Fruit fly (Drosophila melanogaster) whole organism, prepupa: ENCODE measurements around the gene XNP.
A peak's percentile ranks its signal among the peaks of the same experiment; 100 is the strongest.

Experiments
- Blimp-1 ChIP-seq: fragments of 200-800 bp; sonication (Bioruptor generic); optimal IDR thresholded peaks from 3 replicates; lab custom pipeline; 2017; ENCODE audit warnings: missing biosample characterization, missing genetic modification characterization, mild to moderate bottlenecking, moderate library complexity, missing genetic modification reagents
- CG10631 ChIP-seq: fragments of 200-800 bp; sonication (Bioruptor generic); optimal IDR thresholded peaks from 2 replicates; lab custom pipeline; 2016; ENCODE audit warnings: missing biosample characterization, missing genetic modification characterization
- CG10669 ChIP-seq: fragments of 200-800 bp; sonication (Bioruptor generic); optimal IDR thresholded peaks from 3 replicates; lab custom pipeline; 2018; ENCODE audit warnings: missing biosample characterization, mild to moderate bottlenecking, missing genetic modification characterization, moderate library complexity
- CG11294 ChIP-seq: fragments of 200-800 bp; sonication (Bioruptor generic); IDR thresholded peaks from 2 replicates; pipeline ENCODE4 v1.3.6; 2022; ENCODE audit warnings: missing biosample characterization, missing genetic modification characterization
- CG11762 ChIP-seq: fragments of 200-800 bp; sonication (Bioruptor generic); optimal IDR thresholded peaks from 3 replicates; lab custom pipeline; 2016; ENCODE audit warnings: missing biosample characterization, missing genetic modification characterization; ENCODE audit not compliant: insufficient read depth
- CG11902 ChIP-seq: fragments of 200-800 bp; sonication (Bioruptor generic); optimal IDR thresholded peaks from 3 replicates; lab custom pipeline; 2016; ENCODE audit warnings: missing biosample characterization, missing genetic modification characterization
- CG15336 ChIP-seq: fragments of 200-800 bp; sonication (Bioruptor generic); IDR thresholded peaks from 2 replicates; pipeline ENCODE4 v1.3.6; 2022; ENCODE audit warnings: missing biosample characterization, missing genetic modification characterization
- CG1621 ChIP-seq: fragments of 200-800 bp; sonication (Bioruptor generic); optimal IDR thresholded peaks from 3 replicates; lab custom pipeline; 2018; ENCODE audit warnings: missing biosample characterization, mild to moderate bottlenecking, missing genetic modification characterization
- CG16779 ChIP-seq: fragments of 200-800 bp; sonication (Bioruptor generic); optimal IDR thresholded peaks from 3 replicates; lab custom pipeline; 2017; ENCODE audit warnings: missing biosample characterization, mild to moderate bottlenecking, missing genetic modification characterization
- CG3032 ChIP-seq: fragments of 200-800 bp; optimal IDR thresholded peaks from 2 replicates; lab custom pipeline; 2019; ENCODE audit warnings: missing biosample characterization, mild to moderate bottlenecking, missing genetic modification characterization, moderate library complexity
- CG31627 ChIP-seq: fragments of 200-800 bp; sonication (Bioruptor generic); optimal IDR thresholded peaks from 3 replicates; lab custom pipeline; 2016; ENCODE audit warnings: missing biosample characterization, missing genetic modification characterization
- CG32006 ChIP-seq: fragments of 200-800 bp; sonication (Bioruptor generic); optimal IDR thresholded peaks from 3 replicates; lab custom pipeline; 2017; ENCODE audit warnings: missing biosample characterization, mild to moderate bottlenecking, missing genetic modification characterization
- CG34406 ChIP-seq: fragments of 200-800 bp; sonication (Bioruptor generic); optimal IDR thresholded peaks from 3 replicates; lab custom pipeline; 2016; ENCODE audit warnings: missing biosample characterization, missing genetic modification characterization
- CG4318 ChIP-seq: fragments of 200-800 bp; sonication (Bioruptor generic); optimal IDR thresholded peaks from 3 replicates; lab custom pipeline; 2017; ENCODE audit warnings: missing biosample characterization, mild to moderate bottlenecking, missing genetic modification characterization
- CG6276 ChIP-seq: fragments of 200-800 bp; sonication (Bioruptor generic); optimal IDR thresholded peaks from 2 replicates; lab custom pipeline; 2017; ENCODE audit warnings: missing biosample characterization, mild to moderate bottlenecking, missing genetic modification characterization
- CG6792 ChIP-seq: fragments of 200-800 bp; sonication (Bioruptor generic); optimal IDR thresholded peaks from 3 replicates; lab custom pipeline; 2016; ENCODE audit warnings: missing biosample characterization, missing genetic modification characterization
- CG6808 ChIP-seq: fragments of 200-800 bp; sonication (Bioruptor generic); optimal IDR thresholded peaks from 3 replicates; lab custom pipeline; 2017; ENCODE audit warnings: missing biosample characterization, missing genetic modification characterization, mild to moderate bottlenecking, moderate library complexity, missing genetic modification reagents
- CG6854 ChIP-seq: fragments of 200-800 bp; sonication (Bioruptor generic); optimal IDR thresholded peaks from 2 replicates; lab custom pipeline; 2017; ENCODE audit warnings: missing biosample characterization, mild to moderate bottlenecking, missing genetic modification characterization
- CG7368 ChIP-seq: fragments of 200-800 bp; sonication (Bioruptor generic); optimal IDR thresholded peaks from 3 replicates; lab custom pipeline; 2016; ENCODE audit warnings: missing biosample characterization, missing genetic modification characterization
- CG8319 ChIP-seq: fragments of 200-800 bp; sonication (Bioruptor generic); optimal IDR thresholded peaks from 3 replicates; lab custom pipeline; 2016; ENCODE audit warnings: missing biosample characterization, missing genetic modification characterization
- CG8632 ChIP-seq: fragments of 200-800 bp; sonication (Bioruptor generic); optimal IDR thresholded peaks from 3 replicates; lab custom pipeline; 2016; ENCODE audit warnings: missing biosample characterization, missing genetic modification characterization
- CG9139 ChIP-seq: fragments of 200-800 bp; sonication (Bioruptor generic); optimal IDR thresholded peaks from 3 replicates; lab custom pipeline; 2017; ENCODE audit warnings: missing biosample characterization, mild to moderate bottlenecking, missing genetic modification characterization
- Eip78C ChIP-seq: fragments of 200-800 bp; sonication (Bioruptor generic); peaks from one replicate; lab custom pipeline; 2016; ENCODE audit warnings: missing biosample characterization, missing genetic modification characterization
- Eip93F ChIP-seq: fragments of 200-800 bp; sonication (Bioruptor generic); optimal IDR thresholded peaks from 2 replicates; lab custom pipeline; 2016; ENCODE audit warnings: missing biosample characterization, mild to moderate bottlenecking, missing genetic modification characterization
- Ets96B ChIP-seq: fragments of 200-800 bp; optimal IDR thresholded peaks from 2 replicates; lab custom pipeline; 2019; ENCODE audit warnings: missing biosample characterization, mild to moderate bottlenecking, missing genetic modification characterization, moderate library complexity
- Gug ChIP-seq: fragments of 200-800 bp; sonication (Bioruptor generic); IDR thresholded peaks from 2 replicates; pipeline ENCODE4 v1.3.6; 2022; ENCODE audit warnings: missing biosample characterization, missing genetic modification characterization
- Hr38 ChIP-seq: sonication (Bioruptor generic); optimal IDR thresholded peaks from 2 replicates; lab custom pipeline; 2016; ENCODE audit warnings: missing biosample characterization, missing genetic modification characterization
- Hr39 ChIP-seq: fragments of 200-800 bp; sonication (Bioruptor generic); optimal IDR thresholded peaks from 2 replicates; lab custom pipeline; 2016; ENCODE audit warnings: missing biosample characterization, missing genetic modification characterization
- Hr4 ChIP-seq: fragments of 200-800 bp; sonication (Bioruptor generic); optimal IDR thresholded peaks from 3 replicates; lab custom pipeline; 2016; ENCODE audit warnings: missing biosample characterization, missing genetic modification characterization
- Lpt ChIP-seq: fragments of 200-800 bp; sonication (Bioruptor generic); optimal IDR thresholded peaks from 3 replicates; lab custom pipeline; 2016; ENCODE audit warnings: missing biosample characterization, missing genetic modification characterization
- Met ChIP-seq: fragments of 200-800 bp; sonication (Bioruptor generic); optimal IDR thresholded peaks from 3 replicates; lab custom pipeline; 2016; ENCODE audit warnings: missing biosample characterization, missing genetic modification characterization
- OdsH ChIP-seq: fragments of 200-800 bp; sonication (Bioruptor generic); optimal IDR thresholded peaks from 3 replicates; lab custom pipeline; 2016; ENCODE audit warnings: missing biosample characterization, missing genetic modification characterization
- Smox ChIP-seq: fragments of 200-800 bp; sonication (Bioruptor generic); optimal IDR thresholded peaks from 3 replicates; lab custom pipeline; 2016; ENCODE audit warnings: missing biosample characterization, missing genetic modification characterization
- Sox102F ChIP-seq: fragments of 200-800 bp; sonication (Bioruptor generic); optimal IDR thresholded peaks from 2 replicates; lab custom pipeline; 2016; ENCODE audit warnings: missing biosample characterization, mild to moderate bottlenecking, missing genetic modification characterization
- achi ChIP-seq: fragments of 200-800 bp; sonication (Bioruptor generic); optimal IDR thresholded peaks from 3 replicates; lab custom pipeline; 2016; ENCODE audit warnings: missing biosample characterization, missing genetic modification characterization
- acj6 ChIP-seq: fragments of 200-800 bp; sonication (Bioruptor generic); optimal IDR thresholded peaks from 3 replicates; lab custom pipeline; 2016; ENCODE audit warnings: missing biosample characterization, missing genetic modification characterization
- dsx ChIP-seq: fragments of 200-800 bp; optimal IDR thresholded peaks from 3 replicates; lab custom pipeline; 2019; ENCODE audit warnings: missing biosample characterization, mild to moderate bottlenecking, missing genetic modification characterization, moderate library complexity; ENCODE audit not compliant: poor library complexity, severe bottlenecking
- eg ChIP-seq: fragments of 200-800 bp; sonication (Bioruptor generic); IDR thresholded peaks from 3 replicates; pipeline ENCODE4 v1.3.6; 2022; ENCODE audit warnings: missing biosample characterization, missing genetic modification characterization
- esn ChIP-seq: fragments of 200-800 bp; sonication (Bioruptor generic); optimal IDR thresholded peaks from 2 replicates; lab custom pipeline; 2016; ENCODE audit warnings: missing biosample characterization, mild to moderate bottlenecking, missing genetic modification characterization, moderate library complexity
- fd59A ChIP-seq: fragments of 200-800 bp; sonication (Bioruptor generic); optimal IDR thresholded peaks from 2 replicates; lab custom pipeline; 2017; ENCODE audit warnings: missing biosample characterization, mild to moderate bottlenecking, missing genetic modification characterization, missing genetic modification reagents
- fkh ChIP-seq: fragments of 200-800 bp; sonication (Bioruptor generic); optimal IDR thresholded peaks from 3 replicates; lab custom pipeline; 2017; ENCODE audit warnings: missing biosample characterization, mild to moderate bottlenecking, missing genetic modification characterization, moderate library complexity
- net ChIP-seq: fragments of 200-800 bp; sonication (Bioruptor generic); optimal IDR thresholded peaks from 3 replicates; lab custom pipeline; 2016; ENCODE audit warnings: missing biosample characterization, missing genetic modification characterization
- pdm3 ChIP-seq: fragments of 200-800 bp; sonication (Bioruptor generic); optimal IDR thresholded peaks from 3 replicates; lab custom pipeline; 2016; ENCODE audit warnings: missing biosample characterization, missing genetic modification characterization
- ss ChIP-seq, 2 experiments: fragments of 200-800 bp; sonication (Bioruptor generic); optimal IDR thresholded peaks; 2 replicates in 1 of 2; 3 replicates in 1 of 2; lab custom pipeline; 2017 to 2018; ENCODE audit warnings: mild to moderate bottlenecking in 2 of 2, missing biosample characterization in 2 of 2, missing genetic modification characterization in 2 of 2, moderate library complexity in 1 of 2
- svp ChIP-seq: fragments of 200-800 bp; sonication (Bioruptor generic); peaks from one replicate; lab custom pipeline; 2016; ENCODE audit warnings: missing biosample characterization, missing genetic modification characterization
- topi ChIP-seq: fragments of 200-800 bp; sonication (Bioruptor generic); optimal IDR thresholded peaks from 3 replicates; lab custom pipeline; 2016; ENCODE audit warnings: missing biosample characterization, missing genetic modification characterization
- vri ChIP-seq: fragments of 200-800 bp; sonication (Bioruptor generic); optimal IDR thresholded peaks from 3 replicates; lab custom pipeline; 2016; ENCODE audit warnings: missing biosample characterization, mild to moderate bottlenecking, missing genetic modification characterization

Gene XNP

DNA sequence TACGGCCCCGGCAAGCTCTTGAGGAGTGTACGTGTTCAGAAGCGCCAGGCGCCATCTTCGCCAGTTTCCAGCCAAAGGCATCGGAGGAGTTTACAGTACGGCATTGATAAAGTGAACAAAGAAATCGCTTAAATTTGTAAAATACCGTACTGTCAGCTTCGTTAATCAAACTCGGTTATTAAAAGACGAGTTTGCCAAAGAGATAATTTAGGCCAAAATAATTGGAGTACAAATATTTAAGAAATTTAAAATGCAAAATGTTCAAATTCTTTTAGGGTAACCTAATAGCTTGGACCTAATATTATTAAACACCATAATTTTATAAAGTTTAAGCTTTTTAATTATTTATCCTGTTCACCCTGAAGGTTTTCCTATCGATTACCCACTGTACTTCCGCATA is 30.8 kb downstream of the XNP start (continued):
- TF ChIP-seq Eip93F (GFP tag; lab: Kevin White, UChicago) (no peak), Eip78C (GFP tag; lab: Kevin White, UChicago) (peak; percentile 74), Ets96B (tag; lab: Kevin White, UChicago) (peak; percentile 34), CG3032 (tag; lab: Kevin White, UChicago) (peak; percentile 37), CG34406 (peak; percentile 14), fd59A (GFP tag; lab: Kevin White, UChicago) (peak; percentile 24), esn (GFP tag; lab: Kevin White, UChicago) (peak; percentile 31), ss (GFP tag; optimal IDR thresholded peaks at IDR 0.05; lab: Kevin White, UChicago) (peak in 1 of 2 experiments; percentile 19), CG10631 (GFP tag; lab: Kevin White, UChicago) (peak; percentile 53), net (no peak), Sox102F (GFP tag; lab: Kevin White, UChicago) (no peak), Blimp-1 (GFP tag; lab: Kevin White, UChicago) (no peak), Hr38 (no peak), CG1621 (peak; percentile 13), Met (peak; percentile 10), CG11294 (GFP tag; lab: Robert Waterston, UW) (no peak), CG8632 (no peak), CG7368 (GFP tag; lab: Kevin White, UChicago) (no peak), OdsH (GFP tag; lab: Kevin White, UChicago) (peak; percentile 20), CG31627 (GFP tag; lab: Kevin White, UChicago) (peak; percentile 16), fkh (GFP tag; lab: Kevin White, UChicago) (no peak), CG10669 (GFP tag; lab: Kevin White, UChicago) (peak; percentile 34), svp (peak; percentile 61), achi (GFP tag; lab: Kevin White, UChicago) (peak; percentile 37), CG9139 (GFP tag; lab: Kevin White, UChicago) (no peak), CG11762 (GFP tag; lab: Kevin White, UChicago) (no peak), CG8319 (no peak), Hr39 (GFP tag; lab: Kevin White, UChicago) (peak; percentile 27), CG15336 (GFP tag; lab: Robert Waterston, UW) (peak; percentile 11; the same call in 1 of the 2 replicates), dsx (GFP tag; lab: Kevin White, UChicago) (no peak), CG6854 (GFP tag; lab: Kevin White, UChicago) (no peak), vri (GFP tag; lab: Kevin White, UChicago) (no peak), CG6792 (GFP tag; lab: Kevin White, UChicago) (no peak), eg (no peak), Hr4 (peak; percentile 54)

DNA sequence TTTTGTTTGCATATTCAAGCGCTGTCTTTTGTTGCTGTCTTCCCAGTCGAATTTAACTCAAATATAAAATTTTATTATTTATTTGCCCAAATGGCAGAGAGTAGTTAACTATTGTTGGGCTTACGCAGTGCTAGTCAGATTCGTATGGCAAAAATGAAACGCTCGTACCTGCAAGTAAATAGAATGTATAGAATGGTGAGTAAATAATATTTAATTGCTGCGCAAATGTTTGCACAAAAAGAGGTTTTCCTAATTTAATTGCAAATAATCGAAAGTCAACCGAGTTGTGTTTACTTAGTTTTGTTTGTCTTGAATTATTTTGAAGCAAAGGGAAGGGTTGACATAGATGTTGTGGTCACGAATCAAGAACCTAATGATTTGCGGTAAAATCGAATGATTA is 33.9 kb downstream of the XNP start:
- TF ChIP-seq fkh (GFP tag; lab: Kevin White, UChicago) (peak; percentile 90), CG6808 (no peak)

DNA sequence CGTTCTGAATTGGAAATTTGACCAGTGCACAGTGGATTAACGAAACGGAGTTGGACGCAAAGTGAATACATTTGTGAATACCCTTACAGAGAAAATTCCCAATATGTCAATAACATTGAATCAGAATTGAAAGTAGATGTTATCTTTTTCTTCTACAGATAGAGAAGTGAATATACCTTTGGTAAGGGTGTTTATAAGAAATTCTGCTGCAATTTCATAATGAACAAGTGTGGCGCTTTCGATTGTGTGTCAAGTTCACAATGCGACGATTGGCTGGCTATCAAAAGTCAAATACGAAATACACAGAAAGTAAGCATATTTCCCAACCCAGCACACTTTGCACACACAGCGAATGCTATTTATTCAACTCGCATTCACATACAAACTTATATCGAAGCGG is 34.3 kb downstream of the XNP start:
- no peak for TF ChIP-seq OdsH (GFP tag; lab: Kevin White, UChicago)
- no peak for TF ChIP-seq CG8632
- TF ChIP-seq fkh (GFP tag; lab: Kevin White, UChicago), result no peak
- no peak for TF ChIP-seq CG6276 (GFP tag; lab: Kevin White, UChicago)
- no peak for TF ChIP-seq Lpt (GFP tag; lab: Kevin White, UChicago)
- no peak for TF ChIP-seq CG6808
- TF ChIP-seq CG4318 (GFP tag; lab: Kevin White, UChicago), result no peak
- TF ChIP-seq CG11294 (GFP tag; lab: Robert Waterston, UW), result no peak
- TF ChIP-seq CG31627 (GFP tag; lab: Kevin White, UChicago), result peak; percentile 31
- no peak for TF ChIP-seq CG6854 (GFP tag; lab: Kevin White, UChicago)
- no peak for TF ChIP-seq CG32006 (GFP tag; lab: Kevin White, UChicago)
- TF ChIP-seq CG11902 (GFP tag; lab: Kevin White, UChicago), result no peak
- TF ChIP-seq Hr39 (GFP tag; lab: Kevin White, UChicago), result peak; percentile 38
- TF ChIP-seq CG6792 (GFP tag; lab: Kevin White, UChicago), result no peak
- TF ChIP-seq Sox102F (GFP tag; lab: Kevin White, UChicago), result peak; percentile 18
- no peak for TF ChIP-seq Smox (GFP tag; lab: Kevin White, UChicago)
- TF ChIP-seq eg, result no peak
- peak; percentile 1 for TF ChIP-seq acj6 (GFP tag; lab: Kevin White, UChicago)
- TF ChIP-seq pdm3 (GFP tag; lab: Kevin White, UChicago), result peak; percentile 3
- no peak for TF ChIP-seq CG16779
- TF ChIP-seq topi (GFP tag; lab: Kevin White, UChicago), result peak; percentile 23
- peak; percentile 26 for TF ChIP-seq Eip78C (GFP tag; lab: Kevin White, UChicago)
- TF ChIP-seq Blimp-1 (GFP tag; lab: Kevin White, UChicago), result no peak
- peak; percentile 17 for TF ChIP-seq Met
- peak; percentile 70 for TF ChIP-seq svp
- TF ChIP-seq Gug, result no peak
- TF ChIP-seq fd59A (GFP tag; lab: Kevin White, UChicago), result no peak
